Fruit fly (Drosophila melanogaster) whole organism: ENCODE measurements around the gene CG31974.

Experiments used
- CG8478 ChIP-seq: fragments of >200 bp; optimal IDR thresholded peaks from 2 replicates; lab custom pipeline; 2018; ENCODE audit warnings: inconsistent platforms
- Dll ChIP-seq: fragments of >200 bp; optimal IDR thresholded peaks from 2 replicates; lab custom pipeline; 2017
- EcR ChIP-seq, 2 experiments: fragments of >200 bp; optimal IDR thresholded peaks; 2 replicates each; lab custom pipeline; 2017; ENCODE audit warnings: missing biosample characterization in 2 of 2, missing genetic modification characterization in 2 of 2, missing genetic modification reagents in 2 of 2
- pan ChIP-seq: fragments of >200 bp; optimal IDR thresholded peaks from 2 replicates; lab custom pipeline; 2017
- psq ChIP-seq: fragments of >200 bp; optimal IDR thresholded peaks from 2 replicates; lab custom pipeline; 2017
- usp ChIP-seq: fragments of >200 bp; optimal IDR thresholded peaks from 2 replicates; lab custom pipeline; 2017; ENCODE audit warnings: missing biosample characterization, missing genetic modification characterization, mixed read lengths

DNA sequence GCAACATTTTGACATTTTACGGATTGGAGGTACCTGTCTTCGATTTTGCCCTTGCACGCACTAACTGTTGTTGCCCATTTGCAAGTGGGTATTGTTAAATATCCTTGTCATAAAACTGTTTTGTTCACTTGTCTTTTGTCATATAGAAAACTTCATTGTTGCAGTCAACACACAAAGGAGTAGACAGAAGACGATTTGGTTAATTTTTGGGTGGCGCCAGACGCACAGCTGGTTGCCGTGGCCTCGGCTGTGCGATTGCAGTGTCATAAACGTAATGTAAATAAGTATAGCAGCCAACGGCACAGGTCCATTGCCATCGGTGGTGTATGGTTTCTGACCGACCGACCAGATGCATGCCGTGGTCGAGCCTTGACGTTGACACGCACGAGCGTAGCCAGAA, 51.6 kb downstream of the CG31974 start:
- TF ChIP-seq psq, result no peak
- no peak for TF ChIP-seq CG8478
- no peak for TF ChIP-seq usp
- no peak for TF ChIP-seq Dll (lab: Kevin White, UChicago)
- TF ChIP-seq pan (lab: Kevin White, UChicago), result no peak
- no peak for TF ChIP-seq EcR (GFP tag; optimal IDR thresholded peaks at IDR 0.05; lab: Kevin White, UChicago)
